Worm (Caenorhabditis elegans) whole organism, L4 larva: ENCODE results near the gene F02E11.2.

Source experiments
- D1046.2 ChIP-seq: fragments of 200-800 bp; sonication (Bioruptor generic); IDR thresholded peaks from 2 replicates; pipeline ENCODE4 v1.3.6; 2022; ENCODE audit warnings: missing genetic modification characterization, missing compliant biosample characterization
- F26F4.8 ChIP-seq: fragments of 200-800 bp; sonication (Bioruptor generic); conservative IDR thresholded peaks from 2 replicates; pipeline ENCODE4 v1.3.6; 2022; ENCODE audit warnings: missing genetic modification characterization, missing compliant biosample characterization
- F49E8.2 ChIP-seq: sonication (generic microtip); optimal IDR thresholded peaks from 2 replicates; lab custom pipeline; 2016; ENCODE audit warnings: missing compliant biosample characterization, mild to moderate bottlenecking, missing genetic modification characterization, borderline replicate concordance
- Y75B8A.6 ChIP-seq: fragments of 200-800 bp; sonication (Bioruptor generic); IDR thresholded peaks from 2 replicates; pipeline ENCODE4 v1.3.6; 2022; ENCODE audit warnings: missing genetic modification reagents, missing genetic modification characterization, missing compliant biosample characterization
- aha-1 ChIP-seq: fragments of 150-350 bp; peaks from one replicate; lab custom pipeline; 2014; ENCODE audit warnings: missing biosample characterization, missing genetic modification characterization
- ceh-82 ChIP-seq: sonication (generic microtip); optimal IDR thresholded peaks from 2 replicates; lab custom pipeline; 2017; ENCODE audit warnings: missing biosample characterization, missing genetic modification characterization
- cey-2 ChIP-seq: sonication (generic microtip); optimal IDR thresholded peaks from 3 replicates; lab custom pipeline; 2017; ENCODE audit warnings: missing genetic modification characterization, mild to moderate bottlenecking, missing compliant biosample characterization, antibody characterized with exemption, borderline replicate concordance; ENCODE audit not compliant: insufficient read depth
- ctbp-1 ChIP-seq: fragments of 200-800 bp; sonication (Bioruptor generic); IDR thresholded peaks from 2 replicates; pipeline ENCODE4 v1.3.6; 2022; ENCODE audit warnings: missing genetic modification reagents, missing genetic modification characterization, missing compliant biosample characterization
- daf-16 ChIP-seq, 3 experiments: sonication (generic microtip); optimal IDR thresholded peaks; 2 replicates each; lab custom pipeline; 2016 to 2017; ENCODE audit warnings: missing genetic modification characterization in 3 of 3, missing genetic modification reagents in 3 of 3, mild to moderate bottlenecking in 2 of 3, missing compliant biosample characterization in 2 of 3, missing biosample characterization in 1 of 3, moderate library complexity in 1 of 3
- daf-8 ChIP-seq: fragments of 200-800 bp; sonication (Bioruptor generic); IDR thresholded peaks from 2 replicates; pipeline ENCODE4 v1.3.6; 2022; ENCODE audit warnings: missing genetic modification characterization, missing compliant biosample characterization
- dmd-6 ChIP-seq: fragments of 200-800 bp; sonication (Bioruptor generic); IDR thresholded peaks from 2 replicates; pipeline ENCODE4 v1.3.6; 2022; ENCODE audit warnings: missing genetic modification reagents, missing genetic modification characterization, missing compliant biosample characterization
- dmd-8 ChIP-seq: fragments of 200-800 bp; sonication (Bioruptor generic); IDR thresholded peaks from 2 replicates; pipeline ENCODE4 v1.3.6; 2022; ENCODE audit warnings: missing genetic modification characterization, missing compliant biosample characterization
- dpl-1 ChIP-seq: fragments of 150-350 bp; optimal IDR thresholded peaks from 2 replicates; lab custom pipeline; 2014; ENCODE audit warnings: missing biosample characterization, missing genetic modification reagents, missing genetic modification characterization
- dve-1 ChIP-seq: sonication (generic microtip); optimal IDR thresholded peaks from 2 replicates; lab custom pipeline; 2017; ENCODE audit warnings: antibody characterized with exemption, mild to moderate bottlenecking, missing genetic modification characterization, missing compliant biosample characterization; ENCODE audit not compliant: insufficient read depth
- egl-27 ChIP-seq: sonication (generic microtip); optimal IDR thresholded peaks from 3 replicates; lab custom pipeline; 2017; ENCODE audit warnings: missing biosample characterization, missing genetic modification reagents, missing genetic modification characterization
- egl-43 ChIP-seq: fragments of 200-800 bp; sonication (Bioruptor generic); IDR thresholded peaks from 2 replicates; pipeline ENCODE4 v1.3.6; 2022; ENCODE audit warnings: missing genetic modification reagents, missing genetic modification characterization, missing compliant biosample characterization
- fos-1 ChIP-seq: fragments of 150-350 bp; optimal IDR thresholded peaks from 2 replicates; lab custom pipeline; 2014; ENCODE audit warnings: missing biosample characterization, missing genetic modification characterization
- hlh-11 ChIP-seq: fragments of 200-800 bp; sonication (Bioruptor generic); optimal IDR thresholded peaks from 2 replicates; lab custom pipeline; 2018; ENCODE audit warnings: mild to moderate bottlenecking, missing genetic modification characterization, missing compliant biosample characterization
- hlh-30 ChIP-seq: sonication (generic microtip); optimal IDR thresholded peaks from 2 replicates; lab custom pipeline; 2017; ENCODE audit warnings: antibody characterized with exemption, mild to moderate bottlenecking, missing genetic modification characterization, missing compliant biosample characterization; ENCODE audit not compliant: insufficient read depth
- hmg-1.1 ChIP-seq: fragments of 200-800 bp; sonication (Bioruptor generic); IDR thresholded peaks from 2 replicates; pipeline ENCODE4 v1.3.6; 2022; ENCODE audit warnings: missing genetic modification reagents, missing genetic modification characterization, missing compliant biosample characterization
- jun-1 ChIP-seq: fragments of 150-350 bp; optimal IDR thresholded peaks from 2 replicates; lab custom pipeline; 2014; ENCODE audit warnings: missing biosample characterization, missing genetic modification reagents, missing genetic modification characterization
- lin-1 ChIP-seq: fragments of 200-800 bp; sonication (Bioruptor generic); IDR thresholded peaks from 2 replicates; pipeline ENCODE4 v1.3.6; 2022; ENCODE audit warnings: missing genetic modification reagents, missing genetic modification characterization, missing compliant biosample characterization
- lin-38 ChIP-seq: fragments of 200-800 bp; sonication (Bioruptor generic); IDR thresholded peaks from 2 replicates; pipeline ENCODE4 v1.3.6; 2022; ENCODE audit warnings: missing genetic modification reagents, missing genetic modification characterization, missing compliant biosample characterization
- lin-39 ChIP-seq: fragments of 150-350 bp; optimal IDR thresholded peaks from 2 replicates; lab custom pipeline; 2014; ENCODE audit warnings: missing biosample characterization, missing genetic modification reagents, missing genetic modification characterization
- mes-2 ChIP-seq: sonication (generic microtip); optimal IDR thresholded peaks from 2 replicates; lab custom pipeline; 2016; ENCODE audit warnings: missing genotype, mild to moderate bottlenecking, missing genetic modification characterization, missing compliant biosample characterization; ENCODE audit not compliant: poor library complexity, severe bottlenecking
- mxl-3 ChIP-seq: fragments of 200-800 bp; sonication (Bioruptor generic); optimal IDR thresholded peaks from 2 replicates; lab custom pipeline; 2018; ENCODE audit warnings: mild to moderate bottlenecking, missing genetic modification characterization, missing compliant biosample characterization
- nhr-102 ChIP-seq: sonication (generic microtip); optimal IDR thresholded peaks from 2 replicates; lab custom pipeline; 2016; ENCODE audit warnings: mild to moderate bottlenecking, missing genetic modification characterization, moderate library complexity, missing compliant biosample characterization
- nhr-25 ChIP-seq: sonication (generic microtip); optimal IDR thresholded peaks from 2 replicates; lab custom pipeline; 2017; ENCODE audit warnings: missing genetic modification characterization, mild to moderate bottlenecking, missing compliant biosample characterization, antibody characterized with exemption, moderate library complexity, borderline replicate concordance; ENCODE audit not compliant: insufficient read depth
- nhr-28 ChIP-seq: fragments of 150-350 bp; optimal IDR thresholded peaks from 2 replicates; lab custom pipeline; 2014; ENCODE audit warnings: missing biosample characterization, missing genetic modification characterization
- nhr-41 ChIP-seq: fragments of 200-800 bp; sonication (Bioruptor generic); IDR thresholded peaks from 2 replicates; pipeline ENCODE4 v1.3.6; 2022; ENCODE audit warnings: missing genetic modification reagents, missing genetic modification characterization, missing compliant biosample characterization
- nhr-48 ChIP-seq: sonication (generic microtip); optimal IDR thresholded peaks from 2 replicates; lab custom pipeline; 2016; ENCODE audit warnings: mild to moderate bottlenecking, missing genetic modification characterization, missing compliant biosample characterization
- nhr-76 ChIP-seq: fragments of 150-350 bp; optimal IDR thresholded peaks from 2 replicates; lab custom pipeline; 2014; ENCODE audit warnings: missing biosample characterization, missing genetic modification characterization
- nhr-77 ChIP-seq: fragments of 150-350 bp; optimal IDR thresholded peaks from 2 replicates; lab custom pipeline; 2014; ENCODE audit warnings: missing biosample characterization, missing genetic modification characterization
- pha-4 ChIP-seq, 2 experiments: fragments of 150-350 bp in 1 of 2; fragments of 200-800 bp in 1 of 2; sonication (Bioruptor generic) in 1 of 2; IDR thresholded peaks in 1 of 2; optimal IDR thresholded peaks in 1 of 2; 2 replicates each; pipeline versions ENCODE4 v1.3.6 to Lab custom; 2014 to 2022; ENCODE audit warnings: missing genetic modification characterization in 2 of 2, missing genetic modification reagents in 2 of 2, missing biosample characterization in 1 of 2, missing compliant biosample characterization in 1 of 2
- php-3 ChIP-seq: fragments of 200-800 bp; sonication (Bioruptor generic); IDR thresholded peaks from 2 replicates; pipeline ENCODE4 v1.3.6; 2022; ENCODE audit warnings: missing genetic modification reagents, missing genetic modification characterization, missing compliant biosample characterization
- pqm-1 ChIP-seq: sonication (generic microtip); optimal IDR thresholded peaks from 2 replicates; lab custom pipeline; 2017; ENCODE audit warnings: missing biosample characterization, missing genetic modification characterization
- rbr-2 ChIP-seq: sonication (generic microtip); optimal IDR thresholded peaks from 2 replicates; lab custom pipeline; 2016; ENCODE audit warnings: missing genotype, missing genetic modification characterization, missing compliant biosample characterization
- saeg-2 ChIP-seq: fragments of 200-800 bp; sonication (Bioruptor generic); IDR thresholded peaks from 2 replicates; pipeline ENCODE4 v1.3.6; 2022; ENCODE audit warnings: missing genetic modification reagents, missing genetic modification characterization, missing compliant biosample characterization
- sdz-12 ChIP-seq: fragments of 200-800 bp; sonication (Bioruptor generic); optimal IDR thresholded peaks from 2 replicates; lab custom pipeline; 2018; ENCODE audit warnings: mild to moderate bottlenecking, missing genetic modification characterization, missing compliant biosample characterization
- tra-1 ChIP-seq: fragments of 200-800 bp; sonication (Bioruptor generic); IDR thresholded peaks from 2 replicates; pipeline ENCODE4 v1.3.6; 2022; ENCODE audit warnings: missing genetic modification reagents, missing genetic modification characterization, missing compliant biosample characterization
- zag-1 ChIP-seq: fragments of 150-350 bp; optimal IDR thresholded peaks from 2 replicates; lab custom pipeline; 2014; ENCODE audit warnings: missing biosample characterization, missing genetic modification characterization
- zfp-3 ChIP-seq: fragments of 200-800 bp; sonication (Bioruptor generic); conservative IDR thresholded peaks from 2 replicates; pipeline ENCODE4 v1.3.6; 2022; ENCODE audit warnings: missing genetic modification reagents, missing genetic modification characterization, missing compliant biosample characterization
- zip-11 ChIP-seq: fragments of 200-800 bp; sonication (Bioruptor generic); IDR thresholded peaks from 2 replicates; pipeline ENCODE4 v1.3.6; 2022; ENCODE audit warnings: missing genetic modification characterization, missing compliant biosample characterization

F02E11.2 gene

DNA sequence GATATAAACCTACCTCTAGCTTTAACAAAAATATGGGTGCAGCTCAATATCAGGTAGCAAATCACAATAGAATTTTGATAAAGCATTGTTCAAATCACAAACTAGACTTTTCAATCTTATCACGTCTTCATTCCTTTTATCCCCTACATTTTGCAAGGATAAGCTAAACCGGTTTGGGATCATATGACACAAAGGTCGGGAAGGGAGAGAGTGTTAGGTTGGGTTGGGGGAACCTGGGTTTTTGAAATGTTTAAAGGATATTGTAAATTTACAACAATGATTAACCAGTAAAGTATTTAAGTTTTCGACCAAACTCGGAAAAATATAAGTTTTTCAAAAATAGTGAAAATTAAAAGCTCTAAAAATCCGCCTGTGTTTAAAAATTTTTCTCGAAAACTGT, 18.5 kb upstream of the F02E11.2 start, which contains the start of gene C17F4.12:
Gene C17F4.12, minus strand, starts transcription at position 101 of the 400 bp plus-strand sequence.
- TF ChIP-seq jun-1 (tag; lab: Kevin White, UChicago), result no peak
- TF ChIP-seq nhr-102, result no peak
- TF ChIP-seq cey-2, result no peak
- no peak for TF ChIP-seq mes-2 (tag; lab: Kevin White, UChicago)
- TF ChIP-seq nhr-25 (tag; lab: Kevin White, UChicago), result no peak
- TF ChIP-seq, all 104 proteins: peak for 0

- peak; percentile 48 for TF ChIP-seq nhr-28 (tag; lab: Kevin White, UChicago)
- no peak for TF ChIP-seq ceh-82 (tag; lab: Kevin White, UChicago)
- TF ChIP-seq saeg-2 (GFP tag; lab: Robert Waterston, UW), result 0 out of 2 replicates have a peak, but pooled peaks have one; percentile 24
- TF ChIP-seq Y75B8A.6, result 0 out of 2 replicates have a peak, but pooled peaks have one; percentile 52
- TF ChIP-seq fos-1, result peak; percentile 72
- peak; percentile 29; the same call in 1 of the 2 replicates for TF ChIP-seq pha-4 (GFP tag; IDR thresholded peaks at IDR 0.05; lab: Robert Waterston, UW)
- TF ChIP-seq pha-4 (tag; optimal IDR thresholded peaks at IDR 0.05; lab: Kevin White, UChicago), result no peak
- TF ChIP-seq rbr-2 (tag; lab: Kevin White, UChicago), result no peak
- TF ChIP-seq dmd-6 (GFP tag; lab: Robert Waterston, UW), result peak; percentile 58
- peak; percentile 79 for TF ChIP-seq pqm-1
- peak; percentile 91 for TF ChIP-seq php-3
- TF ChIP-seq tra-1 (GFP tag; lab: Robert Waterston, UW), result 0 out of 2 replicates have a peak, but pooled peaks have one; percentile 27
- TF ChIP-seq nhr-77, result peak; percentile 77
- TF ChIP-seq dve-1, result peak; percentile 75
- no peak for TF ChIP-seq ctbp-1 (GFP tag; lab: Robert Waterston, UW)
- TF ChIP-seq hlh-11 (tag; lab: Kevin White, UChicago), result peak; percentile 10
- TF ChIP-seq zfp-3 (GFP tag; lab: Robert Waterston, UW), result peak; percentile 62; the same call in 1 of the 2 replicates
Observed at ce11 chrII:3244758-3245157, 17.8 kb upstream of the F02E11.2 start.

DNA sequence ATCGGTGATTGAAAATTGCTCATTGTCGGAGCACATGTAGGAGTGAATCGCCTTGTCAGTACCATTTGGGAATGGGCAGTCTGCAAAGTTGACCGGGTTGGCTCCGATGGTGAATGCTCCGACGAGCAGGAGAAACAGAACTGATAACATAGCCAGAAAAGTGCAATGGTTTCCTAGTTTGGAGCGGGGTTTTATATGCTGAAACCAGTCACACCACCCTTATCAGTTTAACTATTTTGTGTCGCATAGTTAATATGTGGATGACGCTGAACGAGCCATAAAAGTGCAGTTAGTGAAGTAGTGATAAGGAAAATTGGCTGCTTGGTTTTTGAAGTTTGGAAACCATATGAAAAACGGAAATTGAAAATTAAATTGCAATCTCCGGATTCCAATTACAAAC, 16.8 kb upstream of the F02E11.2 start, which contains the start of gene C17F4.7:
Gene C17F4.7, minus strand, starts transcription at position 180 of the 400 bp plus-strand sequence.
- TF ChIP-seq lin-38 (GFP tag; lab: Robert Waterston, UW) (0 out of 2 replicates have a peak, but pooled peaks have one; percentile 12), lin-1 (GFP tag; lab: Robert Waterston, UW) (peak; percentile 77; the same call in 1 of the 2 replicates), hlh-11 (tag; lab: Kevin White, UChicago) (peak; percentile 84), nhr-25 (tag; lab: Kevin White, UChicago) (no peak), nhr-77 (peak; percentile 65), nhr-102 (peak; percentile 41), tra-1 (GFP tag; lab: Robert Waterston, UW) (peak; percentile 66; the same call in 1 of the 2 replicates), dve-1 (peak; percentile 87), lin-39 (no peak), nhr-41 (GFP tag; lab: Robert Waterston, UW) (no peak), F26F4.8 (GFP tag; lab: Robert Waterston, UW) (no peak), zag-1 (tag; lab: Kevin White, UChicago) (no peak), egl-27 (tag; lab: Kevin White, UChicago) (no peak), egl-43 (GFP tag; lab: Robert Waterston, UW) (no peak), dmd-8 (no peak), daf-8 (GFP tag; lab: Robert Waterston, UW) (no peak), zip-11 (GFP tag; lab: Robert Waterston, UW) (no peak), mxl-3 (GFP tag; lab: Kevin White, UChicago) (peak; percentile 62), hmg-1.1 (GFP tag; lab: Robert Waterston, UW) (no peak), dmd-6 (GFP tag; lab: Robert Waterston, UW) (peak; percentile 92), daf-16 (GFP tag; optimal IDR thresholded peaks at IDR 0.05; lab: Kevin White, UChicago) (no peak), daf-16 (tag; optimal IDR thresholded peaks at IDR 0.05; lab: Kevin White, UChicago) (peak; percentile 77), nhr-28 (tag; lab: Kevin White, UChicago) (peak; percentile 95), mes-2 (tag; lab: Kevin White, UChicago) (peak; percentile 14), dpl-1 (GFP tag; lab: Kevin White, UChicago) (no peak), aha-1 (peak; percentile 62), nhr-76 (tag; lab: Kevin White, UChicago) (no peak), F49E8.2 (tag; lab: Kevin White, UChicago) (no peak), pqm-1 (peak; percentile 84), php-3 (peak; percentile 96), D1046.2 (GFP tag; lab: Robert Waterston, UW) (no peak), jun-1 (tag; lab: Kevin White, UChicago) (peak; percentile 12), nhr-48 (tag; lab: Kevin White, UChicago) (peak; percentile 37), sdz-12 (GFP tag; lab: Kevin White, UChicago) (no peak), hlh-30 (tag; lab: Kevin White, UChicago) (peak; percentile 2)
